Worm (Caenorhabditis elegans): ENCODE measurements around the gene F09A5.3.
A peak's percentile ranks its signal among the peaks of the same experiment; 100 is the strongest.

The F09A5.3 gene

DNA sequence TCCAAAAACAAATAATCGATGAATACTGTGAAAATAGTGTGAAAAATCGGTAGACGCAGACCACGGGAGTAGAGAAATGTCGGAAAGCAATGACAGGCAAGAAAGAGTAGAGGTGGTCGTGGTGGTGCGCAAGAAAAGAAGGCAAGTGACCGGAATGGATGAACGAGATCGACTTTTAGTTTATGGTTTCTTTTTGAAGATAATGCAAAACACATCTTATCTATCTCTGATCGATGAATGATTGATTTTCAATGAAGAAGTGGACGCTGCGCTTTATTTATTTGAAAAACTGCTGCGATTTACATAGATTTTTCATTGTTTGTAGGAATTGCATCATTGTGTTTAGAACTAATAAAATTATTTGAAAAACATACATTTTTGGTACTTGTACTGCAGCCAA is 21.5 kb upstream of the F09A5.3 start:
- TF ChIP-seq sptf-1 (tag; optimal IDR thresholded peaks at IDR 0.05) (no peak), elt-1 (tag; optimal IDR thresholded peaks at IDR 0.05; ENCODE audit: borderline replicate concordance, insufficient read depth) (peak; percentile 78)

DNA sequence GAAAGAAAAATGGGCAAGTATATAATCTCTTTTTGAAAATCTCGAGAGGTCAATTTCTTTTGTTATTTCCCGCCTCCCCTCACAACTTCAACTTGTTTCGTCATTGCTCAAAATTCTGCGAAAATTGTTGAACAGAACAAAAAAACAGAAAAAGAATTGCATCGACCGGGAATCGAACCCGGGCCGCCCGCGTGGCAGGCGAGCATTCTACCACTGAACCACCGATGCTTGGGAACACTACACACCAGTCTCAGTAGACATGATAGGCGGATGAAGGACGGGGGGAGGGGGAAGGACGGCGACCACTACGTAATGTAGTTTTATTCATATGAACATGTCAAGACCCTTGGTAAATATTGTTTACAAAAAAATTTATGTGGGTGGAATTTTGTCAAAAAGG is 20.3 kb upstream of the F09A5.3 start:
- TF ChIP-seq elt-1 (tag; optimal IDR thresholded peaks at IDR 0.05; ENCODE audit: borderline replicate concordance, insufficient read depth) = no peak
- no peak for TF ChIP-seq nhr-28 (tag; optimal IDR thresholded peaks at IDR 0.05)
- TF ChIP-seq ceh-43 (GFP tag; optimal IDR thresholded peaks at IDR 0.05) = peak; percentile 92
- peak; percentile 47 for TF ChIP-seq mep-1 (tag; optimal IDR thresholded peaks at IDR 0.05)
- peak; percentile 96 for TF ChIP-seq ceh-83 (GFP tag; optimal IDR thresholded peaks at IDR 0.05)
- TF ChIP-seq elt-3 (tag; optimal IDR thresholded peaks at IDR 0.05) = peak; percentile 9
- no peak for TF ChIP-seq ceh-39 (tag; optimal IDR thresholded peaks at IDR 0.05)
- TF ChIP-seq drap-1 (GFP tag; optimal IDR thresholded peaks at IDR 0.05) = peak; percentile 99
- TF ChIP-seq tbx-8 (GFP tag; optimal IDR thresholded peaks at IDR 0.05) = peak; percentile 92
- peak; percentile 97 for TF ChIP-seq M03D4.4 (tag; optimal IDR thresholded peaks at IDR 0.05)
- peak; percentile 93 for TF ChIP-seq lin-32 (GFP tag; optimal IDR thresholded peaks at IDR 0.05)
- peak; percentile 79 for TF ChIP-seq unc-120 (tag; optimal IDR thresholded peaks at IDR 0.05; ENCODE audit: poor library complexity, severe bottlenecking)
- TF ChIP-seq sptf-1 (tag; optimal IDR thresholded peaks at IDR 0.05) = peak; percentile 99
- no peak for TF ChIP-seq nhr-2 (tag; optimal IDR thresholded peaks at IDR 0.05)
- TF ChIP-seq unc-39 (tag; optimal IDR thresholded peaks at IDR 0.05) = peak; percentile 27
- TF ChIP-seq snpc-4 (tag; optimal IDR thresholded peaks at IDR 0.05) = no peak
- TF ChIP-seq blmp-1 (tag; optimal IDR thresholded peaks at IDR 0.05) = no peak
- peak; percentile 49 for TF ChIP-seq hlh-1 (tag; optimal IDR thresholded peaks at IDR 0.05)
- no peak for TF ChIP-seq zip-8 (tag; optimal IDR thresholded peaks at IDR 0.05)
- peak; percentile 89 for TF ChIP-seq bed-3 (GFP tag; optimal IDR thresholded peaks at IDR 0.05)
- no peak for TF ChIP-seq mab-5 (tag; optimal IDR thresholded peaks at IDR 0.05)
- peak; percentile 97 for TF ChIP-seq cnd-1 (tag; optimal IDR thresholded peaks at IDR 0.05)
- TF ChIP-seq lsy-2 (tag; optimal IDR thresholded peaks at IDR 0.05) = peak; percentile 5
- TF ChIP-seq nhr-237 (tag; optimal IDR thresholded peaks at IDR 0.05) = peak; percentile 3
- TF ChIP-seq pha-4 (tag; optimal IDR thresholded peaks at IDR 0.05) = peak; percentile 37
- peak; percentile 94 for TF ChIP-seq sem-2 (GFP tag; optimal IDR thresholded peaks at IDR 0.05)
- no peak for TF ChIP-seq nhr-76 (tag; optimal IDR thresholded peaks at IDR 0.05)
- TF ChIP-seq ztf-11 (tag; optimal IDR thresholded peaks at IDR 0.05) = peak; percentile 71
- TF ChIP-seq lin-13 (tag; optimal IDR thresholded peaks at IDR 0.05) = peak; percentile 85
- TF ChIP-seq mls-2 (tag; optimal IDR thresholded peaks at IDR 0.05) = peak; percentile 99
- TF ChIP-seq flh-1 (GFP tag; optimal IDR thresholded peaks at IDR 0.05) = peak; percentile 91
- peak; percentile 45 for TF ChIP-seq unc-62 (GFP tag; optimal IDR thresholded peaks at IDR 0.05)
- TF ChIP-seq ham-2 (GFP tag; optimal IDR thresholded peaks at IDR 0.05) = peak; percentile 89
- peak; percentile 62 for TF ChIP-seq nhr-12 (tag; optimal IDR thresholded peaks at IDR 0.05)
- peak; percentile 5 for TF ChIP-seq ces-1 (GFP tag; optimal IDR thresholded peaks at IDR 0.05)

DNA sequence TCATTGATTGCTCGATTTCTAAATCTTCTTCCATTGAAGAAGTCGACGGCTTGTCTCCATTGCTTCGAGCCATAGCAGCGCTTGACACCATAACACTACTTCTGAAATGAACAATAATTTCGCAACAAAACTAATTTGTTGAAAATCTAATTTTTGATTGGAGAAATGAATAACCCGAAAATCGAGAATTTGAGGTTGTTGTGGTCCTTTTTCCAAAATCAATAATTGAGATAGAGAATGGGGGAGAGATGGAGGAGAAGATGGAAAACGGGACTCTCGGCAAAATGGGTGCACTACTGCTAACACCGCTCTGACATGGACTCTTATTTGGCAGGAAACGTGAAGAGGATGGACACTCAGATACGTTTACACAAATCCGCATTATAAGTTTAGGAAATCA is 19.2 kb upstream of the F09A5.3 start, which contains the start of gene snx-17:
Gene snx-17 (minus strand): TSS at position 101 of the 400 bp plus-strand sequence.
- TF ChIP-seq nhr-76 (tag; optimal IDR thresholded peaks at IDR 0.05) (no peak), ces-1 (GFP tag; optimal IDR thresholded peaks at IDR 0.05) (peak; percentile 29)

ce11 chrX:13126420-13126819 is 15.0 kb upstream of the F09A5.3 start, which contains the start of gene F17H10.4:
TSS of gene F17H10.4 (minus strand) at chrX:13126520.
- TF ChIP-seq elt-1 (tag; optimal IDR thresholded peaks at IDR 0.05; ENCODE audit: borderline replicate concordance, insufficient read depth) = no peak
- TF ChIP-seq unc-62 (GFP tag; optimal IDR thresholded peaks at IDR 0.05) = no peak
- TF ChIP-seq unc-120 (tag; optimal IDR thresholded peaks at IDR 0.05; ENCODE audit: poor library complexity, severe bottlenecking) = no peak
- no peak for TF ChIP-seq flh-1 (GFP tag; optimal IDR thresholded peaks at IDR 0.05)
- no peak for TF ChIP-seq ceh-83 (GFP tag; optimal IDR thresholded peaks at IDR 0.05)
- no peak for TF ChIP-seq snpc-4 (tag; optimal IDR thresholded peaks at IDR 0.05)
- no peak for TF ChIP-seq ces-1 (GFP tag; optimal IDR thresholded peaks at IDR 0.05)
- TF ChIP-seq nhr-12 (tag; optimal IDR thresholded peaks at IDR 0.05) = no peak
- TF ChIP-seq unc-39 (tag; optimal IDR thresholded peaks at IDR 0.05) = no peak
- no peak for TF ChIP-seq bed-3 (GFP tag; optimal IDR thresholded peaks at IDR 0.05)
- TF ChIP-seq mls-2 (tag; optimal IDR thresholded peaks at IDR 0.05) = no peak
- no peak for TF ChIP-seq nhr-28 (tag; optimal IDR thresholded peaks at IDR 0.05)
